Fruit fly (Drosophila melanogaster): ENCODE data around the gene CG9581.
A peak's percentile ranks its signal among the peaks of the same experiment; 100 is the strongest.

The CG9581 gene

dm6 chrX:20155947-20156346, 13.8 kb downstream of the CG9581 start:
- no peak for TF ChIP-seq esn (GFP tag; optimal IDR thresholded peaks at IDR 0.05)
- no peak for TF ChIP-seq Eip75B (GFP tag; optimal IDR thresholded peaks at IDR 0.05)

dm6 chrX:20147693-20148174, 22.0 kb downstream of the CG9581 start, which contains the start of gene aspr:
TSS of gene aspr (plus strand) at chrX:20148124.
- no peak for TF ChIP-seq Hr4 (GFP tag; optimal IDR thresholded peaks at IDR 0.05)
- no peak for TF ChIP-seq eg (GFP tag; IDR thresholded peaks at IDR 0.05)
- no peak for TF ChIP-seq CG11294 (GFP tag; IDR thresholded peaks at IDR 0.05)
- no peak for TF ChIP-seq lz (GFP tag; optimal IDR thresholded peaks at IDR 0.05)
- TF ChIP-seq CG11902 (GFP tag; optimal IDR thresholded peaks at IDR 0.05): no peak
- TF ChIP-seq achi (GFP tag; optimal IDR thresholded peaks at IDR 0.05): no peak
- no peak for TF ChIP-seq vri (GFP tag; optimal IDR thresholded peaks at IDR 0.05)
- no peak for TF ChIP-seq CG16779 (tag; optimal IDR thresholded peaks at IDR 0.05)
- TF ChIP-seq CG1621 (tag; optimal IDR thresholded peaks at IDR 0.05): peak; percentile 19
- no peak for TF ChIP-seq CG6792 (GFP tag; optimal IDR thresholded peaks at IDR 0.05)
- no peak for TF ChIP-seq CG7368 (GFP tag; optimal IDR thresholded peaks at IDR 0.05)
- TF ChIP-seq Sox14 (GFP tag; optimal IDR thresholded peaks at IDR 0.05): no peak
- TF ChIP-seq CG15336 (GFP tag; IDR thresholded peaks at IDR 0.05): no peak
- TF ChIP-seq Ets21C (GFP tag; optimal IDR thresholded peaks at IDR 0.05): no peak
- no peak for TF ChIP-seq fd85E (GFP tag; optimal IDR thresholded peaks at IDR 0.05)
- TF ChIP-seq Sox102F (GFP tag; optimal IDR thresholded peaks at IDR 0.05): no peak
- peak; percentile 7 for TF ChIP-seq dsx (GFP tag; optimal IDR thresholded peaks at IDR 0.05; ENCODE audit: poor library complexity, severe bottlenecking)
- peak; percentile 15 for TF ChIP-seq fd59A (GFP tag; optimal IDR thresholded peaks at IDR 0.05)
- TF ChIP-seq Eip75B (GFP tag; optimal IDR thresholded peaks at IDR 0.05): peak; percentile 35
- TF ChIP-seq Sox15 (GFP tag; optimal IDR thresholded peaks at IDR 0.05): no peak
- peak; percentile 52 for TF ChIP-seq CG10669 (GFP tag; optimal IDR thresholded peaks at IDR 0.05)
- TF ChIP-seq CG10631 (GFP tag; optimal IDR thresholded peaks at IDR 0.05): peak; percentile 43
- no peak for TF ChIP-seq Gug (GFP tag; IDR thresholded peaks at IDR 0.05)
- TF ChIP-seq CG6854 (GFP tag; optimal IDR thresholded peaks at IDR 0.05): no peak
- TF ChIP-seq Lpt (GFP tag; optimal IDR thresholded peaks at IDR 0.05): no peak
- no peak for TF ChIP-seq CG8119 (GFP tag; IDR thresholded peaks at IDR 0.05)
- no peak for TF ChIP-seq CG6276 (GFP tag; optimal IDR thresholded peaks at IDR 0.05)
- TF ChIP-seq CG4318 (GFP tag; optimal IDR thresholded peaks at IDR 0.05): no peak
- TF ChIP-seq CG32006 (GFP tag; optimal IDR thresholded peaks at IDR 0.05): no peak
- TF ChIP-seq CG11762 (GFP tag; optimal IDR thresholded peaks at IDR 0.05; ENCODE audit: insufficient read depth): no peak
- TF ChIP-seq salr (GFP tag; optimal IDR thresholded peaks at IDR 0.05): no peak
- no peak for TF ChIP-seq OdsH (GFP tag; optimal IDR thresholded peaks at IDR 0.05)
- TF ChIP-seq spab (GFP tag; optimal IDR thresholded peaks at IDR 0.05): peak; percentile 25
- TF ChIP-seq CG6163 (GFP tag; IDR thresholded peaks at IDR 0.05): no peak
- peak; percentile 67 for TF ChIP-seq Eip78C (GFP tag)
- no peak for TF ChIP-seq CG34406 (GFP tag; optimal IDR thresholded peaks at IDR 0.05)
- no peak for TF ChIP-seq esn (GFP tag; optimal IDR thresholded peaks at IDR 0.05)
- no peak for TF ChIP-seq Met (GFP tag; optimal IDR thresholded peaks at IDR 0.05)
- no peak for TF ChIP-seq CG31627 (GFP tag; optimal IDR thresholded peaks at IDR 0.05)
- TF ChIP-seq Hr38 (GFP tag; optimal IDR thresholded peaks at IDR 0.05): no peak
- no peak for TF ChIP-seq svp (GFP tag)
- TF ChIP-seq topi (GFP tag; optimal IDR thresholded peaks at IDR 0.05): no peak
- TF ChIP-seq ss (GFP tag; optimal IDR thresholded peaks at IDR 0.05): no peak
- TF ChIP-seq Eip93F (GFP tag; optimal IDR thresholded peaks at IDR 0.05): no peak
- TF ChIP-seq pdm3 (GFP tag; optimal IDR thresholded peaks at IDR 0.05): peak; percentile 23
- no peak for TF ChIP-seq Smox (GFP tag; optimal IDR thresholded peaks at IDR 0.05)
- no peak for TF ChIP-seq cyc (GFP tag; optimal IDR thresholded peaks at IDR 0.05)
- no peak for TF ChIP-seq acj6 (GFP tag; optimal IDR thresholded peaks at IDR 0.05)
- TF ChIP-seq Hr39 (GFP tag; optimal IDR thresholded peaks at IDR 0.05): no peak
- TF ChIP-seq Blimp-1 (GFP tag; optimal IDR thresholded peaks at IDR 0.05): no peak
- TF ChIP-seq CG3032 (tag; optimal IDR thresholded peaks at IDR 0.05): peak; percentile 58

Measured in whole organism, prepupa.